Worm (Caenorhabditis elegans): ENCODE data around the gene K09F6.15.
"Not testable (repeated sequence)": the region's sequence is repeated elsewhere in the genome, so short reads cannot be mapped to it uniquely, and the experiment has no call there.

ce11 chrII:2254861-2255260 is 22.5 kb downstream of the K09F6.15 start, which contains the start of gene K09F6.3:
- not testable (repeated sequence) for TF ChIP-seq elt-3, nhr-25 (tag; optimal IDR thresholded peaks at IDR 0.05)

Data from whole organism, L2 larva.